ENCODE assay signal across 1 fruit fly cellular context in the genomic region with DNA sequence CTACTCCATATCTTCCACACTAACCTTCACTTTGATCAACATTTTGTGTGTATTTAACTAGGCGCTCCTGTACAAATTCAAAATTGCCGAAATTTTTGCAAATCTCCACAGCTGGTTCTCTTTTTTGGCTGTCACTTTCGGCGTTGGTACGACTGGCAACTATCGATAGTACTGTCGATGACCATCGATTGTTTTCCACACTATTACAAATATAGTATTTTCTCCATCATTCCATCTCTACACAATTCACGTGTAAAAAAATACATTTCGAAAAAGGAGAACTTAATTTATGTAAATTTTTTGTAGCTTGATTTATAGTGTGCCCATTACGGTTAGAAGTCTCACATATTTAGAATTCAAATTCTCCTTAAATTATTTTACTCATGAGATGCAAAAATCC.
TF ChIP-seq lines count a peak whose summit lies in the region.

A gene (minus strand): TSS at position 164 of the 400 bp plus-strand sequence.

TF ChIP-seq in whole organism, embryonic, 481 proteins besides CTCF, POLR2A, EP300 and RAD21 (continued from another document):
- TF ChIP-seq CG13424 (tag; optimal IDR thresholded peaks at IDR 0.05; lab: Kevin White, UChicago) (no peak), CG15696 (tag; optimal IDR thresholded peaks at IDR 0.05; lab: Kevin White, UChicago) (no peak), HLHmδ (GFP tag; optimal IDR thresholded peaks at IDR 0.05; lab: Kevin White, UChicago) (no peak), maf-S (GFP tag; optimal IDR thresholded peaks at IDR 0.05; lab: Kevin White, UChicago) (no peak), BEAF-32 (GFP tag; optimal IDR thresholded peaks at IDR 0.05; lab: Kevin White, UChicago) (peak; percentile 86), CG43689 (GFP tag; IDR thresholded peaks at IDR 0.05; lab: Robert Waterston, UW) (no peak), CG6813 (GFP tag; optimal IDR thresholded peaks at IDR 0.05; lab: Kevin White, UChicago) (no peak), CG18011 (GFP tag; optimal IDR thresholded peaks at IDR 0.05; lab: Kevin White, UChicago) (no peak), CG32532 (GFP tag; IDR thresholded peaks at IDR 0.05; lab: Robert Waterston, UW) (no peak), Dll (GFP tag; IDR thresholded peaks at IDR 0.05; lab: Robert Waterston, UW; ENCODE audit: partially characterized antibody) (peak; percentile 92), Dip2 (GFP tag; IDR thresholded peaks at IDR 0.05; lab: Robert Waterston, UW) (no peak), dysf (GFP tag; IDR thresholded peaks at IDR 0.05; lab: Robert Waterston, UW) (no peak), CG9727 (GFP tag; optimal IDR thresholded peaks at IDR 0.05; lab: Kevin White, UChicago) (no peak), lmd (GFP tag; IDR thresholded peaks at IDR 0.05; lab: Robert Waterston, UW) (no peak), al (GFP tag; IDR thresholded peaks at IDR 0.05; lab: Robert Waterston, UW) (no peak), Eip74EF (GFP tag; optimal IDR thresholded peaks at IDR 0.05; lab: Kevin White, UChicago) (no peak), MESR4 (GFP tag; optimal IDR thresholded peaks at IDR 0.05; lab: Kevin White, UChicago) (peak; percentile 63), CG5245 (GFP tag; optimal IDR thresholded peaks at IDR 0.05; lab: Kevin White, UChicago) (no peak), prd (optimal IDR thresholded peaks at IDR 0.05; lab: Kevin White, UChicago) (no peak), prd (GFP tag; IDR thresholded peaks at IDR 0.05; lab: Robert Waterston, UW) (no peak), Bgb (GFP tag; IDR thresholded peaks at IDR 0.05; lab: Robert Waterston, UW; ENCODE audit: partially characterized antibody) (peak; percentile 94), CG32767 (GFP tag; IDR thresholded peaks at IDR 0.05; lab: Robert Waterston, UW) (no peak), CG16813 (GFP tag; IDR thresholded peaks at IDR 0.05; lab: Robert Waterston, UW; ENCODE audit: partially characterized antibody) (peak; percentile 83), slou (GFP tag; optimal IDR thresholded peaks at IDR 0.05; lab: Kevin White, UChicago) (no peak), jumu (GFP tag; optimal IDR thresholded peaks at IDR 0.05; lab: Kevin White, UChicago) (no peak), exex (tag; optimal IDR thresholded peaks at IDR 0.05; lab: Kevin White, UChicago) (no peak), CG30020 (tag; optimal IDR thresholded peaks at IDR 0.05; lab: Kevin White, UChicago) (peak; percentile 21), CG10654 (GFP tag; optimal IDR thresholded peaks at IDR 0.05; lab: Kevin White, UChicago) (no peak), CG6854 (GFP tag; optimal IDR thresholded peaks at IDR 0.05; lab: Kevin White, UChicago) (no peak), HmgZ (tag; optimal IDR thresholded peaks at IDR 0.05; lab: Kevin White, UChicago) (peak; percentile 63), ranshi (GFP tag; IDR thresholded peaks at IDR 0.05; lab: Robert Waterston, UW) (no peak), Atf3 (GFP tag; optimal IDR thresholded peaks at IDR 0.05; lab: Kevin White, UChicago) (no peak), emc (GFP tag; optimal IDR thresholded peaks at IDR 0.05; lab: Kevin White, UChicago) (no peak), gcm (GFP tag; optimal IDR thresholded peaks at IDR 0.05; lab: Kevin White, UChicago) (no peak), CG11247 (GFP tag; IDR thresholded peaks at IDR 0.05; lab: Robert Waterston, UW) (no peak), CG13123 (GFP tag; optimal IDR thresholded peaks at IDR 0.05; lab: Kevin White, UChicago) (no peak), Ssrp (tag; optimal IDR thresholded peaks at IDR 0.05; lab: Kevin White, UChicago) (no peak), Ets65A (GFP tag; lab: Kevin White, UChicago) (no peak), CG18764 (GFP tag; optimal IDR thresholded peaks at IDR 0.05; lab: Kevin White, UChicago) (no peak), chinmo (GFP tag; IDR thresholded peaks at IDR 0.05; lab: Robert Waterston, UW; ENCODE audit: partially characterized antibody) (peak; percentile 86; the same call in 3 of the 4 replicates), fru (optimal IDR thresholded peaks at IDR 0.05; lab: Kevin White, UChicago) (no peak), sc (optimal IDR thresholded peaks at IDR 0.05; lab: Kevin White, UChicago) (no peak), sc (GFP tag; optimal IDR thresholded peaks at IDR 0.05; lab: Kevin White, UChicago) (no peak), schlank (tag; optimal IDR thresholded peaks at IDR 0.05; lab: Kevin White, UChicago) (no peak), Sry-β (GFP tag; optimal IDR thresholded peaks at IDR 0.05; lab: Kevin White, UChicago) (no peak), CG4424 (GFP tag; optimal IDR thresholded peaks at IDR 0.05; lab: Kevin White, UChicago) (no peak), zfh1 (GFP tag; IDR thresholded peaks at IDR 0.05; lab: Robert Waterston, UW) (no peak), Sin3A (optimal IDR thresholded peaks at IDR 0.05; lab: Kevin White, UChicago) (peak; percentile 11), CG33213 (GFP tag; optimal IDR thresholded peaks at IDR 0.05; lab: Kevin White, UChicago) (peak; percentile 15), run (tag; optimal IDR thresholded peaks at IDR 0.05; lab: Kevin White, UChicago) (no peak), Doc2 (GFP tag; IDR thresholded peaks at IDR 0.05; lab: Robert Waterston, UW) (no peak), row (GFP tag; IDR thresholded peaks at IDR 0.05; lab: Robert Waterston, UW) (peak; percentile 42; the same call in 2 of the 3 replicates), dmrt99B (tag; optimal IDR thresholded peaks at IDR 0.05; lab: Kevin White, UChicago) (no peak), zf30C (GFP tag; optimal IDR thresholded peaks at IDR 0.05; lab: Kevin White, UChicago) (no peak), Rfx (GFP tag; IDR thresholded peaks at IDR 0.05; lab: Robert Waterston, UW) (no peak; the same call in 1 of the 2 replicates), esg (GFP tag; conservative IDR thresholded peaks at IDR 0.05; lab: Robert Waterston, UW) (no peak), CG8089 (GFP tag; optimal IDR thresholded peaks at IDR 0.05; lab: Kevin White, UChicago) (no peak), ham (GFP tag; IDR thresholded peaks at IDR 0.05; lab: Robert Waterston, UW) (no peak), Vsx1 (GFP tag; optimal IDR thresholded peaks at IDR 0.05; lab: Kevin White, UChicago) (no peak)
